Worm (Caenorhabditis elegans): ENCODE data around the gene tbb-6.
A peak's percentile ranks its signal among the peaks of the same experiment; 100 is the strongest.

The tbb-6 gene

ce11 chrV:12303453-12304077 lies 42.2 kb downstream of the tbb-6 start (continued):
- TF ChIP-seq snpc-1.3 (tag; optimal IDR thresholded peaks at IDR 0.05; ENCODE audit: insufficient read depth): peak; percentile 96
- TF ChIP-seq hmg-20 (GFP tag; IDR thresholded peaks at IDR 0.05): peak; percentile 96
- peak; percentile 99 for TF ChIP-seq dox-1 (GFP tag; IDR thresholded peaks at IDR 0.05)
- TF ChIP-seq C17E4.6 (GFP tag; IDR thresholded peaks at IDR 0.05): peak; percentile 96
- peak; percentile 99 for TF ChIP-seq zfh-2 (GFP tag; conservative IDR thresholded peaks at IDR 0.05)
- TF ChIP-seq hlh-12 (tag; optimal IDR thresholded peaks at IDR 0.05): peak; percentile 92
- peak; percentile 82 for TF ChIP-seq egrh-3 (GFP tag; IDR thresholded peaks at IDR 0.05)
- peak; percentile 95 for TF ChIP-seq lin-54 (GFP tag; optimal IDR thresholded peaks at IDR 0.05)
- TF ChIP-seq snpc-4 (GFP tag; optimal IDR thresholded peaks at IDR 0.05): peak; percentile 87
- peak in 3 of 4 experiments; percentile 83 to 87 (median 86) for TF ChIP-seq snpc-4 (tag; optimal IDR thresholded peaks at IDR 0.05)
- peak; percentile 84 to 90 for TF ChIP-seq let-607 (tag; optimal IDR thresholded peaks at IDR 0.05)
- TF ChIP-seq ccch-3 (GFP tag; optimal IDR thresholded peaks at IDR 0.05): peak; percentile 98
- TF ChIP-seq pha-4 (tag; optimal IDR thresholded peaks at IDR 0.05): no peak
- TF ChIP-seq cebp-1 (GFP tag; IDR thresholded peaks at IDR 0.05): peak; percentile 87
- peak; percentile 94 for TF ChIP-seq cebp-1 (tag; optimal IDR thresholded peaks at IDR 0.05)
- peak; percentile 92 for TF ChIP-seq madf-6 (GFP tag; IDR thresholded peaks at IDR 0.05)
- TF ChIP-seq F39B2.1 (GFP tag; IDR thresholded peaks at IDR 0.05): peak; percentile 96
- peak; percentile 96 for TF ChIP-seq ZK185.1 (tag; optimal IDR thresholded peaks at IDR 0.05; ENCODE audit: poor library complexity, severe bottlenecking)
- TF ChIP-seq ztf-25 (GFP tag; IDR thresholded peaks at IDR 0.05): peak; percentile 98
- peak; percentile 99 for TF ChIP-seq ekl-4 (GFP tag; IDR thresholded peaks at IDR 0.05)
- peak; percentile 58 for TF ChIP-seq F55B11.4 (tag; optimal IDR thresholded peaks at IDR 0.05; ENCODE audit: borderline replicate concordance, insufficient read depth)
- peak; percentile 100 for TF ChIP-seq ets-4 (GFP tag; optimal IDR thresholded peaks at IDR 0.05)
- TF ChIP-seq rcor-1 (GFP tag; IDR thresholded peaks at IDR 0.05): peak; percentile 98
- peak; percentile 99 for TF ChIP-seq zim-3 (tag; optimal IDR thresholded peaks at IDR 0.05)
- TF ChIP-seq D2030.7 (GFP tag; IDR thresholded peaks at IDR 0.05): peak; percentile 90
- peak; percentile 100 for TF ChIP-seq fkh-3 (tag; optimal IDR thresholded peaks at IDR 0.05)
- TF ChIP-seq nhr-179 (tag; optimal IDR thresholded peaks at IDR 0.05): peak; percentile 90
- no peak for TF ChIP-seq nfya-1 (tag; optimal IDR thresholded peaks at IDR 0.05; ENCODE audit: borderline replicate concordance, insufficient read depth)
- TF ChIP-seq let-526 (GFP tag; IDR thresholded peaks at IDR 0.05): peak; percentile 97
- peak; percentile 90 for TF ChIP-seq pbrm-1 (GFP tag; IDR thresholded peaks at IDR 0.05)
- peak; percentile 94 for TF ChIP-seq C06A6.2 (GFP tag; conservative IDR thresholded peaks at IDR 0.05)
- peak; percentile 69 for TF ChIP-seq ama-1 (optimal IDR thresholded peaks at IDR 0.05)
- peak; percentile 95 to 96 for TF ChIP-seq ama-1 (GFP tag; optimal IDR thresholded peaks at IDR 0.05)
- TF ChIP-seq dpl-1 (GFP tag; optimal IDR thresholded peaks at IDR 0.05): peak; percentile 44
- TF ChIP-seq attf-3 (GFP tag; conservative IDR thresholded peaks at IDR 0.05): peak; percentile 84
- TF ChIP-seq lag-1 (GFP tag; IDR thresholded peaks at IDR 0.05): peak; percentile 99
- TF ChIP-seq Y67H2A.10 (GFP tag; conservative IDR thresholded peaks at IDR 0.05): peak; percentile 87
- peak; percentile 93 for TF ChIP-seq madf-10 (tag; optimal IDR thresholded peaks at IDR 0.05)
- TF ChIP-seq ztf-22 (GFP tag; optimal IDR thresholded peaks at IDR 0.05): peak; percentile 96
- TF ChIP-seq K11D2.4 (GFP tag; IDR thresholded peaks at IDR 0.05): peak; percentile 93
- TF ChIP-seq madf-3 (GFP tag; IDR thresholded peaks at IDR 0.05): peak; percentile 95
- TF ChIP-seq lsl-1 (GFP tag; optimal IDR thresholded peaks at IDR 0.05): peak; percentile 77
- peak; percentile 87 for TF ChIP-seq hlh-26 (GFP tag; conservative IDR thresholded peaks at IDR 0.05)
- TF ChIP-seq tlf-1 (GFP tag; optimal IDR thresholded peaks at IDR 0.05): peak; percentile 95
- TF ChIP-seq ceh-58 (GFP tag; IDR thresholded peaks at IDR 0.05): peak; percentile 100
- TF ChIP-seq F10E7.11 (tag; optimal IDR thresholded peaks at IDR 0.05): peak; percentile 100
- peak; percentile 99 for TF ChIP-seq aptf-3 (GFP tag; IDR thresholded peaks at IDR 0.05)
- peak; percentile 93 for TF ChIP-seq gei-17 (GFP tag; optimal IDR thresholded peaks at IDR 0.05)
